Fruit fly (Drosophila melanogaster): Measurements from ENCODE around the gene Ype.

dm6 chrX:13345327-13345726, 41.9 kb downstream of the Ype start:
- TF ChIP-seq CG32006 (GFP tag; optimal IDR thresholded peaks at IDR 0.05) (peak; percentile 60), Lpt (GFP tag; optimal IDR thresholded peaks at IDR 0.05) (no peak), dsx (GFP tag; optimal IDR thresholded peaks at IDR 0.05; ENCODE audit: poor library complexity, severe bottlenecking) (peak; percentile 55)
